Worm (Caenorhabditis elegans) whole organism, L1 larva: ENCODE measurements around the gene srw-17.
"Not testable (repeated sequence)": the region's sequence is repeated elsewhere in the genome, so short reads cannot be mapped to it uniquely, and the experiment has no call there.

Source experiments
- ama-1 ChIP-seq: fragments of 150-350 bp; optimal IDR thresholded peaks from 2 replicates; lab custom pipeline; 2014
- ceh-82 ChIP-seq, 3 experiments: fragments of 150-350 bp in 1 of 3; sonication (generic microtip) in 2 of 3; optimal IDR thresholded peaks; 2 replicates each; lab custom pipeline; 2014 to 2017; ENCODE audit warnings: missing biosample characterization in 3 of 3, missing genetic modification characterization in 3 of 3
- vab-15 ChIP-seq: sonication (generic microtip); optimal IDR thresholded peaks from 2 replicates; lab custom pipeline; 2017; ENCODE audit warnings: missing genotype, mild to moderate bottlenecking, missing genetic modification characterization, missing compliant biosample characterization

DNA sequence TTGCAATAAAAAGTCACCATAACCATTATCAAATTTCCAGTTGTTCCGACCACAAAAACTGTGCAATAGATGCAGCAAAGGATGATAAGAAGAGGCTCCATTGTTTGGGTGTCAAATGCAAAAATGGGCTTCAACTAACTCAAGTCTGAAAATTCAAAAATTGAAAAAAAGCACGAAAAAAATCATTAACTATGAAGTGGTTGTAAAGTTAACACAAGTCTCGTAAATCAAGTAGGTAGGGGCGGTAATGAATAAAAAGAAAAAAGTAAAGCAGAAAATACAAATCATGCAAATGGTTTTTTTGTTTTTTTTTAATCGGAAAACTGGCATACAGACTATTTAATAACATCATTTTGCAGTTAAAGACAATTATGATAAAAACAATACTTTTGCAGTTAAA is 20.1 kb downstream of the srw-17 start, which contains the start of gene srsx-39:
- not testable (repeated sequence) for TF ChIP-seq ceh-82 (tag; optimal IDR thresholded peaks at IDR 0.05; lab: Kevin White, UChicago); vab-15 (tag; lab: Kevin White, UChicago); ama-1 (lab: Kevin White, UChicago)
